Fruit fly (Drosophila melanogaster) whole organism: ENCODE measurements around the gene CG14043.

Experiments
- Dll ChIP-seq: fragments of >200 bp; optimal IDR thresholded peaks from 2 replicates; lab custom pipeline; 2017
- EcR ChIP-seq, 2 experiments: fragments of >200 bp; optimal IDR thresholded peaks; 2 replicates each; lab custom pipeline; 2017; ENCODE audit warnings: missing biosample characterization in 2 of 2, missing genetic modification characterization in 2 of 2, missing genetic modification reagents in 2 of 2
- pan ChIP-seq: fragments of >200 bp; optimal IDR thresholded peaks from 2 replicates; lab custom pipeline; 2017
- psq ChIP-seq: fragments of >200 bp; optimal IDR thresholded peaks from 2 replicates; lab custom pipeline; 2017
- usp ChIP-seq: fragments of >200 bp; optimal IDR thresholded peaks from 2 replicates; lab custom pipeline; 2017; ENCODE audit warnings: missing biosample characterization, missing genetic modification characterization, mixed read lengths

dm6 chr2L:4945300-4945699 lies 26.2 kb upstream of the CG14043 start, which contains the start of the genes mRpL24 and betaggt-I:
- TF ChIP-seq psq (lab: Kevin White, UChicago) (no peak), EcR (GFP tag; optimal IDR thresholded peaks at IDR 0.05; lab: Kevin White, UChicago) (no peak), Dll (lab: Kevin White, UChicago) (no peak), pan (lab: Kevin White, UChicago) (no peak), usp (no peak)
